Fruit fly (Drosophila melanogaster): ENCODE measurements around the gene RpS26.
A peak's percentile ranks its signal among the peaks of the same experiment; 100 is the strongest.

DNA sequence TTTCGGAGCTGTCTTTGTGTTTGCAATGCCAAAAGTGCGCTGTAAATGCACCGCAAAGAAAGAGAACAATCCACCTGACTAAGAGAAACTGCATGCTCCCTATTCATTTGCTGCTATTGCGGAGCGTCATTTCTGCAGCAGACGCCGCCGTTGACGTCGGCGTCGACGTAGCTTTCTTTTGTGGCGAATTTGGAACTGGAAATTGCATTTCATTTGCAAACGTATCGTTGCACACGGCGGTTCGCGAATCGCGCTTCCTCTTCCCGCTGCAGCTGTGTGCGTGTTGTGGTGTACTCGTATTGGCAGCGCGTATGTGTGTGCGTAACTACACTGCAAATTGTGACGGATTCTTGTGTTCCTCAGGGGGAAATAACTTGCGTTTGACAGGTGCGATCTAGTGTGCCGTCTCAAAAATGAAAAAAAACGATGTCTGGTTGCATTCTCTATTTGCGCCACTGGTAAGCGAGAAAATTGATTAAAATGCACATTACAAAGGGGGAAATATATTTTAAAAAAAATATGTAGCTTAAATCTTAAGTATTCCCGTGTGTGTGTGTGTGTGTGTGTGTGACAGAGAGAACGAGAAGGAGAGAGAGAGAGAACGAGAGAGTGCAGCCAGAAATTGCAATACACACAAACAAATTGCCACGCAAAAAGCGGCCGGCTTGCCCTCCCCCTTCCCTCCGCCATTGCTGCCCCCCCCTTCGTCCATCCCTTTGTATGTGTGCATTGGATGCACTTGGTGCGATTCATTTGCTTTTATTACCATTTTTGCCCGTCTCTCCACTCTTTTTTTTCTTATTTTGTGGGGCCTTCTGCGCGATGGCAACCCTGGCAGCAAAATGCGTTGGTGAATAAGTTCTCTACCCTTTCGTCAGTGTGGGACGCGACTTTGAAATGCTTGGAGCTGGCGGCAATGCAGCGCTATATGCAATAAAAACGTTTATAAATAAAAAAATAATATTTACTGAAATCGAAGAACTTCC lies 12.7 kb upstream of the RpS26 start:
- TF ChIP-seq Dll (optimal IDR thresholded peaks at IDR 0.05): no peak
- TF ChIP-seq psq (optimal IDR thresholded peaks at IDR 0.05): no peak
- TF ChIP-seq CG8478 (optimal IDR thresholded peaks at IDR 0.05): peak; percentile 86
- no peak for TF ChIP-seq pan (optimal IDR thresholded peaks at IDR 0.05)

All from whole organism.